Worm (Caenorhabditis elegans) whole organism, L4 larva: Measurements from ENCODE around the gene Y46G5A.36.
A peak's percentile ranks its signal among the peaks of the same experiment; 100 is the strongest.

Source experiments
- D1046.2 ChIP-seq: fragments of 200-800 bp; sonication (Bioruptor generic); IDR thresholded peaks from 2 replicates; pipeline ENCODE4 v1.3.6; 2022; ENCODE audit warnings: missing genetic modification characterization, missing compliant biosample characterization
- F10B5.3 ChIP-seq: sonication (generic microtip); optimal IDR thresholded peaks from 2 replicates; lab custom pipeline; 2016; ENCODE audit warnings: mild to moderate bottlenecking, missing genetic modification characterization, missing compliant biosample characterization
- F37D6.2 ChIP-seq: sonication (generic microtip); optimal IDR thresholded peaks from 2 replicates; lab custom pipeline; 2016; ENCODE audit warnings: mild to moderate bottlenecking, missing genetic modification characterization, missing compliant biosample characterization
- R02D3.7 ChIP-seq: fragments of 150-350 bp; sonication (generic microtip); optimal IDR thresholded peaks from 3 replicates; lab custom pipeline; 2014; ENCODE audit warnings: missing biosample characterization, missing genetic modification characterization
- aha-1 ChIP-seq: fragments of 150-350 bp; peaks from one replicate; lab custom pipeline; 2014; ENCODE audit warnings: missing biosample characterization, missing genetic modification characterization
- ama-1 ChIP-seq: fragments of 150-350 bp; optimal IDR thresholded peaks from 2 replicates; lab custom pipeline; 2014; ENCODE audit warnings: inconsistent platforms, mixed read lengths
- arid-1 ChIP-seq: fragments of 200-800 bp; sonication (Bioruptor generic); conservative IDR thresholded peaks from 2 replicates; pipeline ENCODE4 v1.3.6; 2022; ENCODE audit warnings: missing genetic modification reagents, missing genetic modification characterization, missing compliant biosample characterization
- ctbp-1 ChIP-seq: fragments of 200-800 bp; sonication (Bioruptor generic); IDR thresholded peaks from 2 replicates; pipeline ENCODE4 v1.3.6; 2022; ENCODE audit warnings: missing genetic modification reagents, missing genetic modification characterization, missing compliant biosample characterization
- daf-16 ChIP-seq, 3 experiments: sonication (generic microtip); optimal IDR thresholded peaks; 2 replicates each; lab custom pipeline; 2016 to 2017; ENCODE audit warnings: missing genetic modification characterization in 3 of 3, missing genetic modification reagents in 3 of 3, mild to moderate bottlenecking in 2 of 3, missing compliant biosample characterization in 2 of 3, missing biosample characterization in 1 of 3, moderate library complexity in 1 of 3
- dmd-6 ChIP-seq: fragments of 200-800 bp; sonication (Bioruptor generic); IDR thresholded peaks from 2 replicates; pipeline ENCODE4 v1.3.6; 2022; ENCODE audit warnings: missing genetic modification reagents, missing genetic modification characterization, missing compliant biosample characterization
- dmd-8 ChIP-seq: fragments of 200-800 bp; sonication (Bioruptor generic); IDR thresholded peaks from 2 replicates; pipeline ENCODE4 v1.3.6; 2022; ENCODE audit warnings: missing genetic modification characterization, missing compliant biosample characterization
- dpl-1 ChIP-seq: fragments of 150-350 bp; optimal IDR thresholded peaks from 2 replicates; lab custom pipeline; 2014; ENCODE audit warnings: missing biosample characterization, missing genetic modification reagents, missing genetic modification characterization
- dve-1 ChIP-seq: sonication (generic microtip); optimal IDR thresholded peaks from 2 replicates; lab custom pipeline; 2017; ENCODE audit warnings: antibody characterized with exemption, mild to moderate bottlenecking, missing genetic modification characterization, missing compliant biosample characterization; ENCODE audit not compliant: insufficient read depth
- egl-43 ChIP-seq: fragments of 200-800 bp; sonication (Bioruptor generic); IDR thresholded peaks from 2 replicates; pipeline ENCODE4 v1.3.6; 2022; ENCODE audit warnings: missing genetic modification reagents, missing genetic modification characterization, missing compliant biosample characterization
- fkh-10 ChIP-seq: fragments of 150-350 bp; optimal IDR thresholded peaks from 2 replicates; lab custom pipeline; 2014; ENCODE audit warnings: missing biosample characterization, missing genetic modification reagents, missing genetic modification characterization
- fos-1 ChIP-seq: fragments of 150-350 bp; optimal IDR thresholded peaks from 2 replicates; lab custom pipeline; 2014; ENCODE audit warnings: missing biosample characterization, missing genetic modification characterization
- hlh-11 ChIP-seq: fragments of 200-800 bp; sonication (Bioruptor generic); optimal IDR thresholded peaks from 2 replicates; lab custom pipeline; 2018; ENCODE audit warnings: mild to moderate bottlenecking, missing genetic modification characterization, missing compliant biosample characterization
- hlh-30 ChIP-seq: sonication (generic microtip); optimal IDR thresholded peaks from 2 replicates; lab custom pipeline; 2017; ENCODE audit warnings: antibody characterized with exemption, mild to moderate bottlenecking, missing genetic modification characterization, missing compliant biosample characterization; ENCODE audit not compliant: insufficient read depth
- hmg-1.1 ChIP-seq: fragments of 200-800 bp; sonication (Bioruptor generic); IDR thresholded peaks from 2 replicates; pipeline ENCODE4 v1.3.6; 2022; ENCODE audit warnings: missing genetic modification reagents, missing genetic modification characterization, missing compliant biosample characterization
- lin-15B ChIP-seq: fragments of 150-350 bp; sonication (generic microtip); optimal IDR thresholded peaks from 3 replicates; lab custom pipeline; 2014; ENCODE audit warnings: missing biosample characterization, missing genetic modification characterization
- lin-38 ChIP-seq: fragments of 200-800 bp; sonication (Bioruptor generic); IDR thresholded peaks from 2 replicates; pipeline ENCODE4 v1.3.6; 2022; ENCODE audit warnings: missing genetic modification reagents, missing genetic modification characterization, missing compliant biosample characterization
- lir-3 ChIP-seq: sonication (generic microtip); optimal IDR thresholded peaks from 2 replicates; lab custom pipeline; 2016; ENCODE audit warnings: mild to moderate bottlenecking, missing genetic modification characterization, missing compliant biosample characterization
- lsy-2 ChIP-seq, 2 experiments: fragments of 150-350 bp in 1 of 2; sonication (generic microtip) in 1 of 2; optimal IDR thresholded peaks; 2 replicates each; lab custom pipeline; 2014 to 2017; ENCODE audit warnings: missing biosample characterization in 2 of 2, missing genetic modification characterization in 2 of 2
- mdl-1 ChIP-seq, 2 experiments: fragments of 150-350 bp in 1 of 2; sonication (generic microtip) in 1 of 2; optimal IDR thresholded peaks; 2 replicates each; lab custom pipeline; 2014 to 2017; ENCODE audit warnings: missing biosample characterization in 2 of 2, missing genetic modification characterization in 2 of 2
- mdt-29 ChIP-seq: fragments of 200-800 bp; sonication (Bioruptor generic); IDR thresholded peaks from 2 replicates; pipeline ENCODE4 v1.3.6; 2022; ENCODE audit warnings: missing genetic modification reagents, missing genetic modification characterization, missing compliant biosample characterization
- mep-1 ChIP-seq: fragments of 150-350 bp; sonication (generic microtip); optimal IDR thresholded peaks from 3 replicates; lab custom pipeline; 2014; ENCODE audit warnings: missing biosample characterization, missing genetic modification characterization
- mes-2 ChIP-seq: sonication (generic microtip); optimal IDR thresholded peaks from 2 replicates; lab custom pipeline; 2016; ENCODE audit warnings: missing genotype, mild to moderate bottlenecking, missing genetic modification characterization, missing compliant biosample characterization; ENCODE audit not compliant: poor library complexity, severe bottlenecking
- nhr-102 ChIP-seq: sonication (generic microtip); optimal IDR thresholded peaks from 2 replicates; lab custom pipeline; 2016; ENCODE audit warnings: mild to moderate bottlenecking, missing genetic modification characterization, moderate library complexity, missing compliant biosample characterization
- nhr-11 ChIP-seq: fragments of 150-350 bp; optimal IDR thresholded peaks from 2 replicates; lab custom pipeline; 2014; ENCODE audit warnings: missing biosample characterization, missing genetic modification characterization
- nhr-28 ChIP-seq: fragments of 150-350 bp; optimal IDR thresholded peaks from 2 replicates; lab custom pipeline; 2014; ENCODE audit warnings: missing biosample characterization, missing genetic modification characterization
- nhr-41 ChIP-seq: fragments of 200-800 bp; sonication (Bioruptor generic); IDR thresholded peaks from 2 replicates; pipeline ENCODE4 v1.3.6; 2022; ENCODE audit warnings: missing genetic modification reagents, missing genetic modification characterization, missing compliant biosample characterization
- nhr-76 ChIP-seq: fragments of 150-350 bp; optimal IDR thresholded peaks from 2 replicates; lab custom pipeline; 2014; ENCODE audit warnings: missing biosample characterization, missing genetic modification characterization
- nhr-77 ChIP-seq: fragments of 150-350 bp; optimal IDR thresholded peaks from 2 replicates; lab custom pipeline; 2014; ENCODE audit warnings: missing biosample characterization, missing genetic modification characterization
- pqm-1 ChIP-seq: sonication (generic microtip); optimal IDR thresholded peaks from 2 replicates; lab custom pipeline; 2017; ENCODE audit warnings: missing biosample characterization, missing genetic modification characterization
- rbr-2 ChIP-seq: sonication (generic microtip); optimal IDR thresholded peaks from 2 replicates; lab custom pipeline; 2016; ENCODE audit warnings: missing genotype, missing genetic modification characterization, missing compliant biosample characterization
- sdz-12 ChIP-seq: fragments of 200-800 bp; sonication (Bioruptor generic); optimal IDR thresholded peaks from 2 replicates; lab custom pipeline; 2018; ENCODE audit warnings: mild to moderate bottlenecking, missing genetic modification characterization, missing compliant biosample characterization
- set-16 ChIP-seq: fragments of 200-800 bp; sonication (Bioruptor generic); IDR thresholded peaks from 2 replicates; pipeline ENCODE4 v1.3.6; 2022; ENCODE audit warnings: missing genetic modification reagents, missing genetic modification characterization, missing compliant biosample characterization
- snpc-1.2 ChIP-seq: fragments of 200-800 bp; sonication (Bioruptor generic); IDR thresholded peaks from 2 replicates; pipeline ENCODE4 v1.3.6; 2022; ENCODE audit warnings: missing genetic modification reagents, missing genetic modification characterization, missing compliant biosample characterization
- snpc-4 ChIP-seq: fragments of 150-350 bp; optimal IDR thresholded peaks from 2 replicates; lab custom pipeline; 2014; ENCODE audit warnings: missing biosample characterization, missing genetic modification characterization
- unc-62 ChIP-seq, 3 experiments: fragments of 150-350 bp in 1 of 3; sonication (generic microtip); optimal IDR thresholded peaks in 2 of 3; peaks in 1 of 3; 1 replicate in 1 of 3; 2 replicates in 2 of 3; lab custom pipeline; 2014 to 2017; ENCODE audit warnings: missing biosample characterization in 3 of 3, missing genetic modification characterization in 3 of 3, missing genetic modification reagents in 3 of 3, missing genotype in 1 of 3
- vab-7 ChIP-seq: fragments of 200-800 bp; sonication (Bioruptor generic); IDR thresholded peaks from 2 replicates; pipeline ENCODE4 v1.3.6; 2022; ENCODE audit warnings: missing genetic modification reagents, missing genetic modification characterization, missing compliant biosample characterization
- zip-2 ChIP-seq: fragments of 150-350 bp; optimal IDR thresholded peaks from 2 replicates; lab custom pipeline; 2014; ENCODE audit warnings: missing biosample characterization, missing genetic modification characterization

Y46G5A.36 gene

ce11 chrII:12805765-12806384, 17.6 kb upstream of the Y46G5A.36 start:
- TF ChIP-seq snpc-4 (tag; lab: Kevin White, UChicago), result no peak
- TF ChIP-seq aha-1, result peak; percentile 58
- TF ChIP-seq fkh-10 (GFP tag; lab: Kevin White, UChicago), result peak; percentile 42
- 0 out of 2 replicates have a peak, but pooled peaks have one; percentile 13 for TF ChIP-seq D1046.2 (GFP tag; lab: Robert Waterston, UW)
- TF ChIP-seq nhr-11 (tag; lab: Kevin White, UChicago), result peak; percentile 15
- TF ChIP-seq hlh-11 (tag; lab: Kevin White, UChicago), result peak; percentile 62
- peak; percentile 52 for TF ChIP-seq zip-2 (tag; lab: Kevin White, UChicago)
- TF ChIP-seq lin-38 (GFP tag; lab: Robert Waterston, UW), result peak; percentile 47
- peak; percentile 26 for TF ChIP-seq nhr-28 (tag; lab: Kevin White, UChicago)
- peak; percentile 5 for TF ChIP-seq dve-1 (tag; lab: Kevin White, UChicago)
- no peak for TF ChIP-seq snpc-1.2 (GFP tag; lab: Robert Waterston, UW)
- TF ChIP-seq vab-7, result peak; percentile 49; the same call in 1 of the 2 replicates
- no peak for TF ChIP-seq lin-15B (tag; lab: Kevin White, UChicago)
- no peak for TF ChIP-seq R02D3.7
- peak in 1 of 2 experiments; percentile 83 for TF ChIP-seq unc-62 (GFP tag; optimal IDR thresholded peaks at IDR 0.05 in 1 of 2; lab: Kevin White, UChicago)
- TF ChIP-seq unc-62 (tag; optimal IDR thresholded peaks at IDR 0.05; lab: Kevin White, UChicago), result no peak
- peak; percentile 41 for TF ChIP-seq dmd-6 (GFP tag; lab: Robert Waterston, UW)
- peak; percentile 42 for TF ChIP-seq F37D6.2 (tag; lab: Kevin White, UChicago)
- peak in 1 of 2 experiments; percentile 12 for TF ChIP-seq mdl-1 (tag; optimal IDR thresholded peaks at IDR 0.05; lab: Kevin White, UChicago)
- TF ChIP-seq nhr-77 (tag; lab: Kevin White, UChicago), result no peak
- TF ChIP-seq mep-1, result peak; percentile 20
- peak; percentile 22 for TF ChIP-seq dpl-1 (GFP tag; lab: Kevin White, UChicago)
- peak; percentile 72 for TF ChIP-seq set-16 (GFP tag; lab: Robert Waterston, UW)
- TF ChIP-seq nhr-41 (GFP tag; lab: Robert Waterston, UW), result no peak
- TF ChIP-seq dmd-8 (GFP tag; lab: Robert Waterston, UW), result no peak
- TF ChIP-seq fos-1 (tag; lab: Kevin White, UChicago), result no peak
- no peak for TF ChIP-seq mdt-29 (GFP tag; lab: Robert Waterston, UW)
- no peak for TF ChIP-seq nhr-102 (tag; lab: Kevin White, UChicago)
- no peak for TF ChIP-seq F10B5.3 (tag; lab: Kevin White, UChicago)
- TF ChIP-seq mes-2 (tag; lab: Kevin White, UChicago), result peak; percentile 45
- TF ChIP-seq rbr-2 (tag; lab: Kevin White, UChicago), result peak; percentile 53
- TF ChIP-seq egl-43 (GFP tag; lab: Robert Waterston, UW), result peak; percentile 69; the same call in 1 of the 2 replicates
- TF ChIP-seq hmg-1.1 (GFP tag; lab: Robert Waterston, UW), result peak; percentile 74
- no peak for TF ChIP-seq sdz-12
- peak; percentile 47 for TF ChIP-seq hlh-30 (tag; lab: Kevin White, UChicago)
- TF ChIP-seq lir-3, result no peak
- 0 out of 2 replicates have a peak, but pooled peaks have one; percentile 13 for TF ChIP-seq arid-1 (GFP tag; lab: Robert Waterston, UW)
- TF ChIP-seq lsy-2 (tag; optimal IDR thresholded peaks at IDR 0.05; lab: Kevin White, UChicago), result peak in 1 of 2 experiments; percentile 60
- TF ChIP-seq ctbp-1, result 0 out of 2 replicates have a peak, but pooled peaks have one; percentile 38

DNA sequence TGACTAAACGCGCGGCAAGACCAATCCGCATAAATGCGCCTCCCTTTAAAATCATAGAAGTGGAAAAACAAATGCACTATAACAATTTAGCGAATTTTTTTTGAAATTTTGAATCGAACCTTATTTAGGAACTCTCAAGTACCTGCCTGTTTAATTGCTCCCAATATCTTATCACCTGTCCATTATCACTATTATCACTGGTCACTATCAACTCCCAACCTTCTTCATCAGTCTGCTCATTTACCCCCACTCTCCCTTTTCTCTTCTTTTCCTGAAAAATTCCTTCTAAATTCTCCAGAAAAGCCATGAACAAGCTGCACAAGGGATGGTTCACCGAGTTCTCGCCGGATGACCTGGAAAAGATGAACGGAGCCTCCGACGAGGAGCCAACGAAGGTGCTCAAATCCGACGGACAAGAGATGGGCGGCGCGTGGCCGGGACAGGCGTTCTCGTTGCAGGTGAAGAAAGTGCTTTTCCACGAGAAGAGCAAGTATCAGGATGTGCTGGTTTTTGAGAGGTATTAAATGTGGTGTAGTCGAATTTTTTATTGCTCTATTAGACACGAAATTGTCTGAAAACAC, 16.8 kb upstream of the Y46G5A.36 start, which contains the start of gene spds-1:
TSS of gene spds-1 (plus strand) at position 298 of the 581 bp plus-strand sequence.
- TF ChIP-seq nhr-76 (tag; lab: Kevin White, UChicago) (no peak), set-16 (GFP tag; lab: Robert Waterston, UW) (peak; percentile 60), F10B5.3 (tag; lab: Kevin White, UChicago) (no peak), ama-1 (no peak), F37D6.2 (tag; lab: Kevin White, UChicago) (no peak), daf-16 (GFP tag; optimal IDR thresholded peaks at IDR 0.05; lab: Kevin White, UChicago) (no peak), daf-16 (tag; optimal IDR thresholded peaks at IDR 0.05; lab: Kevin White, UChicago) (no peak), pqm-1 (tag; lab: Kevin White, UChicago) (peak; percentile 48), hlh-11 (tag; lab: Kevin White, UChicago) (peak; percentile 8)
